Worm (Caenorhabditis elegans) whole organism, early embryonic: Measurements from ENCODE around the gene wrt-2.
A peak's percentile ranks its signal among the peaks of the same experiment; 100 is the strongest.

ENCODE experiments used
- ama-1 ChIP-seq: fragments of 150-350 bp; optimal IDR thresholded peaks from 2 replicates; lab custom pipeline; 2014
- hmg-4 ChIP-seq: fragments of 200-800 bp; sonication (Bioruptor generic); optimal IDR thresholded peaks from 2 replicates; lab custom pipeline; 2018; ENCODE audit warnings: mild to moderate bottlenecking, missing genetic modification characterization, missing compliant biosample characterization
- pes-1 ChIP-seq: fragments of 200-800 bp; sonication (Bioruptor generic); IDR thresholded peaks from 2 replicates; pipeline ENCODE4 v1.3.6; 2022; ENCODE audit warnings: missing genetic modification reagents, missing genetic modification characterization, missing compliant biosample characterization
- scrt-1 ChIP-seq: fragments of 200-800 bp; sonication (Bioruptor generic); IDR thresholded peaks from 2 replicates; pipeline ENCODE4 v1.3.6; 2022; ENCODE audit warnings: missing genetic modification characterization, missing compliant biosample characterization
- sea-1 ChIP-seq: fragments of 200-800 bp; sonication (Bioruptor generic); conservative IDR thresholded peaks from 2 replicates; pipeline ENCODE4 v1.3.6; 2022; ENCODE audit warnings: missing genetic modification characterization, missing compliant biosample characterization

- peak; percentile 52; the same call in 1 of the 2 replicates for TF ChIP-seq pes-1 (GFP tag; lab: Robert Waterston, UW)
- no peak for TF ChIP-seq scrt-1 (GFP tag; lab: Robert Waterston, UW)
- no peak for TF ChIP-seq ama-1 (lab: Kevin White, UChicago)
- TF ChIP-seq sea-1: no peak
- peak; percentile 21 for TF ChIP-seq hmg-4 (GFP tag; lab: Kevin White, UChicago)
These were observed 22.1 kb upstream of the wrt-2 start, which contains the start of gene mai-1 for ce11 chrX:3116033-3116876.
